Fruit fly (Drosophila melanogaster) whole organism, embryonic: Measurements from ENCODE around the gene Taf2.

Experiments
- Abd-B ChIP-seq: fragments of 200-800 bp; sonication (Bioruptor generic); optimal IDR thresholded peaks from 2 replicates; lab custom pipeline; 2018; ENCODE audit warnings: missing biosample characterization, mild to moderate bottlenecking, missing genetic modification characterization, moderate library complexity
- Adf1 ChIP-seq: fragments of 200-800 bp; sonication (Bioruptor generic); IDR thresholded peaks from 2 replicates; pipeline ENCODE4 v1.3.6; 2022; ENCODE audit warnings: missing biosample characterization, missing genetic modification characterization
- CG10366 ChIP-seq: fragments of 200-800 bp; sonication (Bioruptor generic); IDR thresholded peaks from 2 replicates; pipeline ENCODE4 v1.3.6; 2022; ENCODE audit warnings: missing biosample characterization, missing genetic modification characterization
- CG10543 ChIP-seq: fragments of 200-800 bp; sonication (Bioruptor generic); optimal IDR thresholded peaks from 3 replicates; lab custom pipeline; 2017; ENCODE audit warnings: missing biosample characterization, mild to moderate bottlenecking, missing genetic modification characterization, moderate library complexity
- CG10979 ChIP-seq: fragments of 200-800 bp; sonication (Bioruptor generic); optimal IDR thresholded peaks from 2 replicates; lab custom pipeline; 2018; ENCODE audit warnings: missing biosample characterization, mild to moderate bottlenecking, missing genetic modification characterization, moderate library complexity
- CG11093 ChIP-seq: fragments of 200-800 bp; sonication (Bioruptor generic); IDR thresholded peaks from 3 replicates; pipeline ENCODE4 v1.3.6; 2022; ENCODE audit warnings: missing biosample characterization, missing genetic modification characterization
- CG12299 ChIP-seq: fragments of 200-800 bp; sonication (Bioruptor generic); optimal IDR thresholded peaks from 2 replicates; lab custom pipeline; 2018; ENCODE audit warnings: missing biosample characterization, mild to moderate bottlenecking, missing genetic modification characterization
- CG13894 ChIP-seq: fragments of 200-800 bp; sonication (Bioruptor generic); optimal IDR thresholded peaks from 3 replicates; lab custom pipeline; 2018; ENCODE audit warnings: missing biosample characterization, mild to moderate bottlenecking, missing genetic modification characterization, moderate library complexity
- CG14014 ChIP-seq: fragments of 200-800 bp; sonication (Bioruptor generic); IDR thresholded peaks from 2 replicates; pipeline ENCODE4 v1.3.6; 2022; ENCODE audit warnings: missing biosample characterization, missing genetic modification characterization
- CG16813 ChIP-seq: fragments of 200-800 bp; sonication (Bioruptor generic); IDR thresholded peaks from 3 replicates; pipeline ENCODE4 v1.3.6; 2022; ENCODE audit warnings: missing biosample characterization, missing genetic modification characterization; ENCODE audit not compliant: partially characterized antibody
- CG2678 ChIP-seq: fragments of 200-800 bp; sonication (Bioruptor generic); optimal IDR thresholded peaks from 3 replicates; lab custom pipeline; 2019; ENCODE audit warnings: missing biosample characterization, mild to moderate bottlenecking, missing genetic modification characterization, moderate library complexity
- CG30431 ChIP-seq: fragments of 200-800 bp; sonication (Bioruptor generic); optimal IDR thresholded peaks from 2 replicates; lab custom pipeline; 2017; ENCODE audit warnings: missing biosample characterization, missing genetic modification characterization
- CG32532 ChIP-seq: fragments of 200-800 bp; sonication (Bioruptor generic); IDR thresholded peaks from 2 replicates; pipeline ENCODE4 v1.3.6; 2022; ENCODE audit warnings: missing biosample characterization, missing genetic modification characterization
- CG32772 ChIP-seq: fragments of 200-800 bp; sonication (Bioruptor generic); IDR thresholded peaks from 2 replicates; pipeline ENCODE4 v1.3.6; 2022; ENCODE audit warnings: missing biosample characterization, missing genetic modification characterization
- CG3407 ChIP-seq: fragments of 200-800 bp; sonication (Bioruptor generic); optimal IDR thresholded peaks from 2 replicates; lab custom pipeline; 2018; ENCODE audit warnings: missing biosample characterization, mild to moderate bottlenecking, missing genetic modification characterization
- CG42726 ChIP-seq: fragments of 200-800 bp; sonication (Bioruptor generic); IDR thresholded peaks from 2 replicates; pipeline ENCODE4 v1.3.6; 2022; ENCODE audit warnings: missing biosample characterization, missing genetic modification characterization; ENCODE audit not compliant: partially characterized antibody
- CG4328 ChIP-seq: fragments of 200-800 bp; sonication (Bioruptor generic); optimal IDR thresholded peaks from 3 replicates; lab custom pipeline; 2017; ENCODE audit warnings: missing biosample characterization, missing genetic modification reagents, missing genetic modification characterization
- CG4424 ChIP-seq: fragments of 200-800 bp; sonication (Bioruptor generic); optimal IDR thresholded peaks from 3 replicates; lab custom pipeline; 2016; ENCODE audit warnings: missing biosample characterization, missing genetic modification characterization
- CG4707 ChIP-seq: fragments of 200-800 bp; sonication (Bioruptor generic); optimal IDR thresholded peaks from 2 replicates; lab custom pipeline; 2018; ENCODE audit warnings: missing biosample characterization, mild to moderate bottlenecking, missing genetic modification characterization, moderate library complexity
- CG8924 ChIP-seq: fragments of 200-800 bp; optimal IDR thresholded peaks from 3 replicates; lab custom pipeline; 2019; ENCODE audit warnings: missing biosample characterization, mild to moderate bottlenecking, missing genetic modification characterization, moderate library complexity
- CG9876 ChIP-seq: fragments of 200-800 bp; sonication (Bioruptor generic); optimal IDR thresholded peaks from 2 replicates; lab custom pipeline; 2016; ENCODE audit warnings: missing biosample characterization, missing genetic modification characterization
- CTCF ChIP-seq: fragments of 200-800 bp; sonication (Bioruptor generic); optimal IDR thresholded peaks from 2 replicates; lab custom pipeline; 2017; ENCODE audit warnings: missing biosample characterization, mild to moderate bottlenecking, missing genetic modification characterization, moderate library complexity
- Dll ChIP-seq: fragments of 200-800 bp; sonication (Bioruptor generic); IDR thresholded peaks from 4 replicates; pipeline ENCODE4 v1.3.6; 2022; ENCODE audit warnings: missing biosample characterization, missing genetic modification characterization; ENCODE audit not compliant: partially characterized antibody
- Ets97D ChIP-seq: fragments of 200-800 bp; sonication (Bioruptor generic); optimal IDR thresholded peaks from 3 replicates; lab custom pipeline; 2016; ENCODE audit warnings: missing biosample characterization, missing genetic modification characterization
- HLH4C ChIP-seq: fragments of 200-800 bp; sonication (Bioruptor generic); IDR thresholded peaks from 3 replicates; pipeline ENCODE4 v1.3.6; 2022; ENCODE audit warnings: missing biosample characterization, missing genetic modification characterization; ENCODE audit not compliant: partially characterized antibody
- HmgZ ChIP-seq: fragments of 200-800 bp; sonication (Bioruptor generic); optimal IDR thresholded peaks from 2 replicates; lab custom pipeline; 2018; ENCODE audit warnings: missing biosample characterization, mild to moderate bottlenecking, missing genetic modification characterization
- MESR4 ChIP-seq: fragments of 200-800 bp; sonication (Bioruptor generic); optimal IDR thresholded peaks from 2 replicates; lab custom pipeline; 2018; ENCODE audit warnings: missing biosample characterization, mild to moderate bottlenecking, missing genetic modification characterization, moderate library complexity
- Rx ChIP-seq: fragments of 200-800 bp; sonication (Bioruptor generic); IDR thresholded peaks from 2 replicates; pipeline ENCODE4 v1.3.6; 2022; ENCODE audit warnings: missing biosample characterization, missing genetic modification characterization
- Sin3A ChIP-seq: fragments of >200 bp; optimal IDR thresholded peaks from 2 replicates; lab custom pipeline; 2018
- Sox100B ChIP-seq: fragments of 200-800 bp; sonication (Bioruptor generic); optimal IDR thresholded peaks from 3 replicates; lab custom pipeline; 2018; ENCODE audit warnings: missing biosample characterization, mild to moderate bottlenecking, missing genetic modification characterization
- Sry-δ ChIP-seq: fragments of 200-800 bp; sonication (Bioruptor generic); optimal IDR thresholded peaks from 2 replicates; lab custom pipeline; 2016; ENCODE audit warnings: missing biosample characterization, missing genetic modification characterization
- Usf ChIP-seq: fragments of 200-800 bp; sonication (Bioruptor generic); optimal IDR thresholded peaks from 2 replicates; lab custom pipeline; 2017; ENCODE audit warnings: missing genotype, missing biosample characterization, missing genetic modification characterization
- Vsx1 ChIP-seq: fragments of 200-800 bp; sonication (Bioruptor generic); optimal IDR thresholded peaks from 2 replicates; lab custom pipeline; 2017; ENCODE audit warnings: missing biosample characterization, mild to moderate bottlenecking, missing genetic modification characterization, missing genetic modification reagents
- chm ChIP-seq: fragments of 200-800 bp; sonication (Bioruptor generic); IDR thresholded peaks from 2 replicates; pipeline ENCODE4 v1.3.6; 2022; ENCODE audit warnings: missing biosample characterization, missing genetic modification characterization
- chn ChIP-seq: fragments of 200-800 bp; sonication (Bioruptor generic); optimal IDR thresholded peaks from 2 replicates; lab custom pipeline; 2016; ENCODE audit warnings: missing biosample characterization, missing genetic modification characterization
- cwo ChIP-seq: fragments of 200-800 bp; sonication (Bioruptor generic); optimal IDR thresholded peaks from 3 replicates; lab custom pipeline; 2017; ENCODE audit warnings: missing biosample characterization, missing genetic modification characterization, mild to moderate bottlenecking, moderate library complexity, missing genetic modification reagents
- danr ChIP-seq: fragments of 200-800 bp; sonication (Bioruptor generic); IDR thresholded peaks from 2 replicates; pipeline ENCODE4 v1.3.6; 2022; ENCODE audit warnings: missing biosample characterization, missing genetic modification characterization
- dmrt99B ChIP-seq: fragments of 200-800 bp; sonication (Bioruptor generic); optimal IDR thresholded peaks from 2 replicates; lab custom pipeline; 2018; ENCODE audit warnings: missing biosample characterization, mild to moderate bottlenecking, missing genetic modification characterization, moderate library complexity
- ewg ChIP-seq: fragments of 200-800 bp; sonication (Bioruptor generic); optimal IDR thresholded peaks from 3 replicates; lab custom pipeline; 2017; ENCODE audit warnings: mild to moderate bottlenecking, missing biosample characterization, missing genetic modification reagents, missing genetic modification characterization
- fd102C ChIP-seq: fragments of 200-800 bp; sonication (Bioruptor generic); optimal IDR thresholded peaks from 2 replicates; lab custom pipeline; 2018; ENCODE audit warnings: missing biosample characterization, mild to moderate bottlenecking, missing genetic modification characterization, moderate library complexity
- nerfin-2 ChIP-seq: fragments of 200-800 bp; sonication (Bioruptor generic); IDR thresholded peaks from 2 replicates; pipeline ENCODE4 v1.3.6; 2022; ENCODE audit warnings: missing biosample characterization, missing genetic modification characterization; ENCODE audit not compliant: partially characterized antibody
- odd ChIP-seq: fragments of 200-800 bp; sonication (Bioruptor generic); optimal IDR thresholded peaks from 2 replicates; lab custom pipeline; 2017; ENCODE audit warnings: missing biosample characterization, mild to moderate bottlenecking, missing genetic modification characterization
- pb ChIP-seq: fragments of 200-800 bp; sonication (Bioruptor generic); optimal IDR thresholded peaks from 3 replicates; lab custom pipeline; 2016; ENCODE audit warnings: missing biosample characterization, missing genetic modification characterization
- pnt ChIP-seq: fragments of 200-800 bp; sonication (Bioruptor generic); optimal IDR thresholded peaks from 3 replicates; lab custom pipeline; 2016; ENCODE audit warnings: missing biosample characterization, missing genetic modification characterization
- rib ChIP-seq: fragments of 200-800 bp; sonication (Bioruptor generic); IDR thresholded peaks from 2 replicates; pipeline ENCODE4 v1.3.6; 2022; ENCODE audit warnings: missing biosample characterization, missing genetic modification characterization
- seq ChIP-seq: fragments of 200-800 bp; sonication (Bioruptor generic); IDR thresholded peaks from 2 replicates; pipeline ENCODE4 v1.3.6; 2022; ENCODE audit warnings: missing biosample characterization, missing genetic modification characterization
- ssp ChIP-seq: fragments of 200-800 bp; sonication (Bioruptor generic); IDR thresholded peaks from 2 replicates; pipeline ENCODE4 v1.3.6; 2022; ENCODE audit warnings: missing biosample characterization, missing genetic modification characterization
- toy ChIP-seq: fragments of 200-800 bp; sonication (Bioruptor generic); IDR thresholded peaks from 2 replicates; pipeline ENCODE4 v1.3.6; 2022; ENCODE audit warnings: missing biosample characterization, missing genetic modification characterization
- ttk ChIP-seq: fragments of 200-800 bp; sonication (Bioruptor generic); IDR thresholded peaks from 2 replicates; pipeline ENCODE4 v2.1.2; 2022; ENCODE audit warnings: missing biosample characterization, missing genetic modification characterization
- vnd ChIP-seq: fragments of 200-800 bp; sonication (Bioruptor generic); IDR thresholded peaks from 3 replicates; pipeline ENCODE4 v1.3.6; 2022; ENCODE audit warnings: missing biosample characterization, missing genetic modification characterization; ENCODE audit not compliant: partially characterized antibody
- zfh1 ChIP-seq: fragments of 200-800 bp; sonication (Bioruptor generic); IDR thresholded peaks from 3 replicates; pipeline ENCODE4 v1.3.6; 2022; ENCODE audit warnings: missing biosample characterization, missing genetic modification characterization

Gene Taf2

DNA sequence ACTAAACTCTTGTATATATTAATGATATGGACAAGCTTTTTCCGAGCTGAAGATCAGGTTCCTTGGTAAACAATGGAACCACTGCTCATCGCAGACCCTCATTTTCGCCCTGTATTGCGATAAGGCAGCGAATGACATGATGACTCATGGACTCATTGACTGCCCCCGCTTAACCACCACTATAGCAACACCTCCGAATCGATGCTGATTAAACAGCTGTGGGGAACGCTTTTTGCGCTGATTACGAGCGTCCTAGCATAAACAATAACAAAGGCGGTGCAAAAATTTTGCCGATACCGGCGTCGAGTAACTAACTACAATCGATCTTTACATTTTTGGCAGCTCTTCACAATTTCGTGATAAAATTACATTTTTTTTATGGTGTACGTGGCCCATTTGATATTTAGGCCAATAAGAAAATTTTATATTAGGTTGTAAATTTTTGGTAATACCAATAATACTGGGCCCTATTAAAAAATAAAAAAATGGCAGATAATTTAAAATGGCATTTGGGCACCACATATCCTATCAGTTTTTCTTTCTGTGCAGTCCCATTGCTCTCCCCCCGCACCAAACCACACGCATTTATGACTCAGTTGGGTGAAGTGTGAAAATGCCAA, 8.8 kb upstream of the Taf2 start (continued):
- TF ChIP-seq pb (GFP tag; lab: Kevin White, UChicago), result no peak
- no peak for TF ChIP-seq Sox100B (GFP tag; lab: Kevin White, UChicago)
- TF ChIP-seq ttk (GFP tag; lab: Robert Waterston, UW), result no peak
- no peak for TF ChIP-seq chn (GFP tag; lab: Kevin White, UChicago)
- TF ChIP-seq odd (GFP tag; lab: Kevin White, UChicago), result no peak
- TF ChIP-seq Usf, result no peak
- TF ChIP-seq Abd-B (GFP tag; lab: Kevin White, UChicago), result no peak
- peak; percentile 72 for TF ChIP-seq rib (GFP tag; lab: Robert Waterston, UW)
- TF ChIP-seq CG4328 (GFP tag; lab: Kevin White, UChicago), result no peak
- no peak for TF ChIP-seq Sin3A (lab: Kevin White, UChicago)
- TF ChIP-seq Vsx1 (GFP tag; lab: Kevin White, UChicago), result no peak
- no peak for TF ChIP-seq pnt (GFP tag; lab: Kevin White, UChicago)
- no peak for TF ChIP-seq CG42726 (GFP tag; lab: Robert Waterston, UW)
- TF ChIP-seq Rx, result no peak
- no peak for TF ChIP-seq dmrt99B
- no peak for TF ChIP-seq ewg
- TF ChIP-seq CG13894 (tag; lab: Kevin White, UChicago), result no peak
- TF ChIP-seq CG12299 (tag; lab: Kevin White, UChicago), result no peak
- TF ChIP-seq chm (GFP tag; lab: Robert Waterston, UW), result no peak
- TF ChIP-seq CG8924, result no peak
- peak; percentile 11; the same call in 1 of the 2 replicates for TF ChIP-seq Adf1
- TF ChIP-seq CG16813 (GFP tag; lab: Robert Waterston, UW), result no peak
- no peak for TF ChIP-seq seq
- no peak for TF ChIP-seq Ets97D (GFP tag; lab: Kevin White, UChicago)
- TF ChIP-seq CG4707 (GFP tag; lab: Kevin White, UChicago), result no peak
- no peak for TF ChIP-seq CG32532 (GFP tag; lab: Robert Waterston, UW)
- TF ChIP-seq CG30431, result no peak
- TF ChIP-seq CG10366, result peak; percentile 28; the same call in 1 of the 2 replicates
- no peak for TF ChIP-seq CG3407 (GFP tag; lab: Kevin White, UChicago)
- peak; percentile 3 for TF ChIP-seq cwo
- TF ChIP-seq zfh1 (GFP tag; lab: Robert Waterston, UW), result no peak
- TF ChIP-seq CG11093 (GFP tag; lab: Robert Waterston, UW), result no peak
- no peak for TF ChIP-seq nerfin-2 (GFP tag; lab: Robert Waterston, UW)
- TF ChIP-seq Sry-δ (GFP tag; lab: Kevin White, UChicago), result no peak
- TF ChIP-seq fd102C, result no peak
- no peak for TF ChIP-seq MESR4 (GFP tag; lab: Kevin White, UChicago)
- no peak for TF ChIP-seq CG10543 (GFP tag; lab: Kevin White, UChicago)
- TF ChIP-seq danr (GFP tag; lab: Robert Waterston, UW), result no peak
- no peak for TF ChIP-seq HmgZ
- TF ChIP-seq CG9876 (GFP tag; lab: Kevin White, UChicago), result no peak
- TF ChIP-seq CG10979 (tag; lab: Kevin White, UChicago), result no peak
- TF ChIP-seq CTCF (GFP tag; lab: Kevin White, UChicago), result no peak
- TF ChIP-seq toy (GFP tag; lab: Robert Waterston, UW), result no peak
- TF ChIP-seq CG2678 (tag; lab: Kevin White, UChicago), result peak; percentile 35
- TF ChIP-seq ssp (GFP tag; lab: Robert Waterston, UW), result no peak
- TF ChIP-seq vnd, result no peak
- TF ChIP-seq Dll, result no peak
- TF ChIP-seq CG14014 (GFP tag; lab: Robert Waterston, UW), result no peak
- no peak for TF ChIP-seq CG32772 (GFP tag; lab: Robert Waterston, UW)
- no peak for TF ChIP-seq HLH4C
- TF ChIP-seq CG4424 (GFP tag; lab: Kevin White, UChicago), result no peak
